Worm (Caenorhabditis elegans) whole organism, L4/young adult: Measurements from ENCODE around the gene Y57G11C.41.

Experiments used
- W03F9.2 ChIP-seq: fragments of 150-350 bp; optimal IDR thresholded peaks from 2 replicates; lab custom pipeline; 2014; ENCODE audit warnings: missing biosample characterization, missing genetic modification characterization
- him-1 ChIP-seq: sonication (generic microtip); optimal IDR thresholded peaks from 2 replicates; lab custom pipeline; 2016; ENCODE audit warnings: missing genotype, missing genetic modification reagents, missing genetic modification characterization, missing compliant biosample characterization

DNA sequence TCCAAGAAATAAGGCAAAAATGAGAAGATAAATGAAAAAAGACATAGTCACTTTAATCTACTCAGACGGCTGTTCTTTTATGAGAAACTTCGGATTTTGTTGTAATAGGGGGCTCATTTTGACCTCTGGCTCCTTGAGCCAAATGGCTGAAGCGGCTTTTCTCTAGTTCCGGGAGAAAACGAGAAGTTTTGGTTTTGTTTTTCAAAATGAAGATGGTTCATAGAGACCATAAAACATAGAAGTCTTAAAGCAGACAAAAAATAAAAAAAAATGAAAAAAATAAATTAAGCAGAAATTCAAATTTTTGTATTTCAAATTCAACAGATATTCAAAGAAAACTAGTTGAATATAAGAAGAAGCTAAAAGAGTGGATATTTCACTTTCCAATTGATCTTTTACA is at the start of gene Y57G11C.41:
- TF ChIP-seq him-1 (tag; lab: Kevin White, UChicago) (no peak), W03F9.2 (tag; lab: Kevin White, UChicago) (no peak)
